Fruit fly (Drosophila melanogaster) whole organism, embryonic: ENCODE data around the gene CG7065.

Experiments
- B-H2 ChIP-seq: fragments of 200-800 bp; sonication (Bioruptor generic); optimal IDR thresholded peaks from 2 replicates; lab custom pipeline; 2018; ENCODE audit warnings: missing biosample characterization, mild to moderate bottlenecking, missing genetic modification characterization
- Bdp1 ChIP-seq: fragments of 200-800 bp; sonication (Bioruptor generic); optimal IDR thresholded peaks from 3 replicates; lab custom pipeline; 2016; ENCODE audit warnings: missing biosample characterization, missing genetic modification characterization
- Bgb ChIP-seq: fragments of 200-800 bp; sonication (Bioruptor generic); IDR thresholded peaks from 2 replicates; pipeline ENCODE4 v1.3.6; 2022; ENCODE audit warnings: missing biosample characterization, missing genetic modification characterization; ENCODE audit not compliant: partially characterized antibody
- CG10274 ChIP-seq: fragments of 200-800 bp; sonication (Bioruptor generic); optimal IDR thresholded peaks from 3 replicates; lab custom pipeline; 2017; ENCODE audit warnings: missing biosample characterization, mild to moderate bottlenecking, missing genetic modification characterization
- CG12744 ChIP-seq: fragments of 200-800 bp; sonication (Bioruptor generic); optimal IDR thresholded peaks from 2 replicates; lab custom pipeline; 2016; ENCODE audit warnings: missing biosample characterization, missing genetic modification characterization
- CG13123 ChIP-seq: fragments of 200-800 bp; sonication (Bioruptor generic); optimal IDR thresholded peaks from 2 replicates; lab custom pipeline; 2016; ENCODE audit warnings: missing biosample characterization, missing genetic modification characterization
- CG13296 ChIP-seq: fragments of 200-800 bp; sonication (Bioruptor generic); optimal IDR thresholded peaks from 3 replicates; lab custom pipeline; 2018; ENCODE audit warnings: missing biosample characterization, mild to moderate bottlenecking, missing genetic modification characterization
- CG14441 ChIP-seq: fragments of 200-800 bp; sonication (Bioruptor generic); IDR thresholded peaks from 2 replicates; pipeline ENCODE4 v1.3.6; 2022; ENCODE audit warnings: missing biosample characterization, missing genetic modification characterization
- CG1603 ChIP-seq: fragments of 200-800 bp; sonication (Bioruptor generic); optimal IDR thresholded peaks from 2 replicates; lab custom pipeline; 2019; ENCODE audit warnings: missing biosample characterization, mild to moderate bottlenecking, missing genetic modification characterization, moderate library complexity
- CG17361 ChIP-seq: fragments of 200-800 bp; sonication (Bioruptor generic); IDR thresholded peaks from 3 replicates; pipeline ENCODE4 v1.3.6; 2022; ENCODE audit warnings: missing biosample characterization, missing genetic modification characterization
- CG17612 ChIP-seq: fragments of 200-800 bp; sonication (Bioruptor generic); IDR thresholded peaks from 2 replicates; pipeline ENCODE4 v1.3.6; 2022; ENCODE audit warnings: missing biosample characterization, missing genetic modification characterization
- CG31365 ChIP-seq: fragments of 200-800 bp; sonication (Bioruptor generic); optimal IDR thresholded peaks from 2 replicates; lab custom pipeline; 2018; ENCODE audit warnings: missing biosample characterization, mild to moderate bottlenecking, missing genetic modification characterization
- CG31441 ChIP-seq: fragments of 200-800 bp; sonication (Bioruptor generic); IDR thresholded peaks from 2 replicates; pipeline ENCODE4 v1.3.6; 2022; ENCODE audit warnings: missing biosample characterization, missing genetic modification characterization
- CG3407 ChIP-seq: fragments of 200-800 bp; sonication (Bioruptor generic); optimal IDR thresholded peaks from 2 replicates; lab custom pipeline; 2018; ENCODE audit warnings: missing biosample characterization, mild to moderate bottlenecking, missing genetic modification characterization
- CG3995 ChIP-seq: fragments of 200-800 bp; sonication (Bioruptor generic); optimal IDR thresholded peaks from 3 replicates; lab custom pipeline; 2016; ENCODE audit warnings: missing biosample characterization, missing genetic modification characterization
- CG4282 ChIP-seq: fragments of 200-800 bp; sonication (Bioruptor generic); optimal IDR thresholded peaks from 2 replicates; lab custom pipeline; 2016; ENCODE audit warnings: missing biosample characterization, missing genetic modification characterization
- CG4360 ChIP-seq: fragments of 200-800 bp; sonication (Bioruptor generic); IDR thresholded peaks from 2 replicates; pipeline ENCODE4 v1.3.6; 2022; ENCODE audit warnings: missing biosample characterization, missing genetic modification characterization
- CG4424 ChIP-seq: fragments of 200-800 bp; sonication (Bioruptor generic); optimal IDR thresholded peaks from 3 replicates; lab custom pipeline; 2016; ENCODE audit warnings: missing biosample characterization, missing genetic modification characterization
- CG4730 ChIP-seq: fragments of 200-800 bp; sonication (Bioruptor generic); IDR thresholded peaks from 2 replicates; pipeline ENCODE4 v1.3.6; 2022; ENCODE audit warnings: missing biosample characterization, missing genetic modification characterization
- CG6654 ChIP-seq: fragments of 200-800 bp; sonication (Bioruptor generic); optimal IDR thresholded peaks from 2 replicates; lab custom pipeline; 2017; ENCODE audit warnings: missing biosample characterization, mild to moderate bottlenecking, missing genetic modification characterization
- CG6791 ChIP-seq: fragments of 200-800 bp; sonication (Bioruptor generic); IDR thresholded peaks from 3 replicates; pipeline ENCODE4 v1.3.6; 2022; ENCODE audit warnings: missing biosample characterization, missing genetic modification characterization; ENCODE audit not compliant: partially characterized antibody
- CG6854 ChIP-seq: fragments of 200-800 bp; sonication (Bioruptor generic); optimal IDR thresholded peaks from 3 replicates; lab custom pipeline; 2017; ENCODE audit warnings: missing biosample characterization, mild to moderate bottlenecking, missing genetic modification characterization
- CoRest ChIP-seq: fragments of 200-800 bp; sonication (Bioruptor generic); optimal IDR thresholded peaks from 3 replicates; lab custom pipeline; 2018; ENCODE audit warnings: missing biosample characterization, mild to moderate bottlenecking, missing genetic modification characterization, moderate library complexity
- Ets97D ChIP-seq: fragments of 200-800 bp; sonication (Bioruptor generic); optimal IDR thresholded peaks from 3 replicates; lab custom pipeline; 2016; ENCODE audit warnings: missing biosample characterization, missing genetic modification characterization
- MTF-1 ChIP-seq: fragments of 200-800 bp; sonication (Bioruptor generic); optimal IDR thresholded peaks from 2 replicates; lab custom pipeline; 2018; ENCODE audit warnings: missing biosample characterization, mild to moderate bottlenecking, missing genetic modification characterization, borderline replicate concordance
- Max ChIP-seq: fragments of 200-800 bp; sonication (Bioruptor generic); optimal IDR thresholded peaks from 2 replicates; lab custom pipeline; 2016; ENCODE audit warnings: missing biosample characterization, mild to moderate bottlenecking, missing genetic modification characterization
- NFAT ChIP-seq: fragments of 200-800 bp; sonication (Bioruptor generic); IDR thresholded peaks from 2 replicates; pipeline ENCODE4 v1.3.6; 2022; ENCODE audit warnings: missing biosample characterization, missing genetic modification characterization
- Opbp ChIP-seq: fragments of 200-800 bp; sonication (Bioruptor generic); IDR thresholded peaks from 3 replicates; pipeline ENCODE4 v1.3.6; 2022; ENCODE audit warnings: missing biosample characterization, missing genetic modification characterization; ENCODE audit not compliant: partially characterized antibody
- Ravus ChIP-seq: fragments of 200-800 bp; sonication (Bioruptor generic); IDR thresholded peaks from 2 replicates; pipeline ENCODE4 v1.3.6; 2022; ENCODE audit warnings: missing biosample characterization, missing genetic modification characterization
- Ssrp ChIP-seq: fragments of 200-800 bp; sonication (Bioruptor generic); optimal IDR thresholded peaks from 2 replicates; lab custom pipeline; 2018; ENCODE audit warnings: missing biosample characterization, mild to moderate bottlenecking, missing genetic modification characterization, moderate library complexity
- al ChIP-seq: fragments of 200-800 bp; sonication (Bioruptor generic); IDR thresholded peaks from 2 replicates; pipeline ENCODE4 v1.3.6; 2022; ENCODE audit warnings: missing biosample characterization, missing genetic modification characterization
- ap ChIP-seq: fragments of 200-800 bp; sonication (Bioruptor generic); IDR thresholded peaks from 2 replicates; pipeline ENCODE4 v1.3.6; 2022; ENCODE audit warnings: missing biosample characterization, missing genetic modification characterization
- ato ChIP-seq: fragments of 200-800 bp; sonication (Bioruptor generic); IDR thresholded peaks from 2 replicates; pipeline ENCODE4 v1.3.6; 2022; ENCODE audit warnings: missing biosample characterization, missing genetic modification characterization; ENCODE audit not compliant: partially characterized antibody
- corto ChIP-seq: fragments of 200-800 bp; sonication (Bioruptor generic); optimal IDR thresholded peaks from 2 replicates; lab custom pipeline; 2016; ENCODE audit warnings: missing biosample characterization, mild to moderate bottlenecking, missing genetic modification characterization, moderate library complexity
- croc ChIP-seq: fragments of 200-800 bp; sonication (Bioruptor generic); conservative IDR thresholded peaks from 3 replicates; pipeline ENCODE4 v1.3.6; 2022; ENCODE audit warnings: missing biosample characterization, missing genetic modification characterization
- dati ChIP-seq: fragments of 200-800 bp; sonication (Bioruptor generic); IDR thresholded peaks from 2 replicates; pipeline ENCODE4 v1.3.6; 2022; ENCODE audit warnings: missing biosample characterization, missing genetic modification characterization
- ems ChIP-seq: fragments of 200-800 bp; sonication (Bioruptor generic); optimal IDR thresholded peaks from 3 replicates; lab custom pipeline; 2016; ENCODE audit warnings: missing biosample characterization, missing genetic modification characterization
- ewg ChIP-seq: fragments of 200-800 bp; sonication (Bioruptor generic); optimal IDR thresholded peaks from 3 replicates; lab custom pipeline; 2017; ENCODE audit warnings: mild to moderate bottlenecking, missing biosample characterization, missing genetic modification reagents, missing genetic modification characterization
- gcm ChIP-seq: fragments of 200-800 bp; sonication (Bioruptor generic); optimal IDR thresholded peaks from 2 replicates; lab custom pipeline; 2019; ENCODE audit warnings: missing biosample characterization, mild to moderate bottlenecking, missing genetic modification characterization, moderate library complexity
- ind ChIP-seq: fragments of 200-800 bp; sonication (Bioruptor generic); optimal IDR thresholded peaks from 3 replicates; lab custom pipeline; 2016; ENCODE audit warnings: missing biosample characterization, missing genetic modification characterization
- klu ChIP-seq: fragments of 200-800 bp; sonication (Bioruptor generic); IDR thresholded peaks from 2 replicates; pipeline ENCODE4 v1.3.6; 2022; ENCODE audit warnings: missing biosample characterization, missing genetic modification characterization
- lmd ChIP-seq: fragments of 200-800 bp; sonication (Bioruptor generic); IDR thresholded peaks from 2 replicates; pipeline ENCODE4 v1.3.6; 2022; ENCODE audit warnings: missing biosample characterization, missing genetic modification characterization
- lov ChIP-seq, 2 experiments: fragments of 200-800 bp in 1 of 2; fragments of >200 bp in 1 of 2; sonication (Bioruptor generic) in 1 of 2; IDR thresholded peaks in 1 of 2; optimal IDR thresholded peaks in 1 of 2; 2 replicates in 1 of 2; 3 replicates in 1 of 2; pipeline versions ENCODE4 v1.3.6 to Lab custom; 2017 to 2022; ENCODE audit warnings: missing biosample characterization in 1 of 2, missing genetic modification characterization in 1 of 2
- maf-S ChIP-seq: fragments of 200-800 bp; sonication (Bioruptor generic); optimal IDR thresholded peaks from 2 replicates; lab custom pipeline; 2016; ENCODE audit warnings: missing biosample characterization, missing genetic modification characterization
- pnt ChIP-seq: fragments of 200-800 bp; sonication (Bioruptor generic); optimal IDR thresholded peaks from 3 replicates; lab custom pipeline; 2016; ENCODE audit warnings: missing biosample characterization, missing genetic modification characterization
- sc ChIP-seq, 3 experiments: fragments of >200 bp in 2 of 3; fragments of 200-800 bp in 1 of 3; sonication (Bioruptor generic) in 1 of 3; optimal IDR thresholded peaks; 2 replicates in 2 of 3; 3 replicates in 1 of 3; lab custom pipeline; 2017; ENCODE audit warnings: mild to moderate bottlenecking in 1 of 3, missing biosample characterization in 1 of 3, missing genetic modification characterization in 1 of 3, missing genetic modification reagents in 1 of 3
- slbo ChIP-seq: fragments of 200-800 bp; sonication (Bioruptor generic); IDR thresholded peaks from 2 replicates; pipeline ENCODE4 v1.3.6; 2022; ENCODE audit warnings: missing biosample characterization, missing genetic modification characterization
- stwl ChIP-seq: fragments of 200-800 bp; sonication (Bioruptor generic); optimal IDR thresholded peaks from 3 replicates; lab custom pipeline; 2018; ENCODE audit warnings: missing biosample characterization, mild to moderate bottlenecking, missing genetic modification characterization, moderate library complexity
- zen ChIP-seq: fragments of 200-800 bp; sonication (Bioruptor generic); optimal IDR thresholded peaks from 3 replicates; lab custom pipeline; 2018; ENCODE audit warnings: missing biosample characterization, mild to moderate bottlenecking, missing genetic modification characterization, moderate library complexity

CG7065 gene

dm6 chrX:9134922-9135453 is 7.3 kb upstream of the CG7065 start, which contains the start of gene fend (continued):
- TF ChIP-seq CG4360 (GFP tag; lab: Robert Waterston, UW), result peak; percentile 4; the same call in 1 of the 2 replicates
- TF ChIP-seq CG31365, result no peak
- peak; percentile 19 for TF ChIP-seq CG6854 (GFP tag; lab: Kevin White, UChicago)
- no peak for TF ChIP-seq Ssrp (tag; lab: Kevin White, UChicago)
- peak; percentile 1 for TF ChIP-seq CG1603 (tag; lab: Kevin White, UChicago)
- peak; percentile 12 for TF ChIP-seq gcm
- TF ChIP-seq al (GFP tag; lab: Robert Waterston, UW), result no peak
- no peak for TF ChIP-seq CG4730 (GFP tag; lab: Robert Waterston, UW)
- TF ChIP-seq ap (GFP tag; lab: Robert Waterston, UW), result no peak
- peak; percentile 39; the same call in 1 of the 3 replicates for TF ChIP-seq Opbp
- TF ChIP-seq ewg, result peak; percentile 9
- no peak for TF ChIP-seq dati (GFP tag; lab: Robert Waterston, UW)
- no peak for TF ChIP-seq croc (GFP tag; lab: Robert Waterston, UW)
- TF ChIP-seq MTF-1 (GFP tag; lab: Kevin White, UChicago), result no peak
- TF ChIP-seq klu (GFP tag; lab: Robert Waterston, UW), result no peak
- TF ChIP-seq CG14441 (GFP tag; lab: Robert Waterston, UW), result no peak
- TF ChIP-seq Bgb (GFP tag; lab: Robert Waterston, UW), result no peak
- no peak for TF ChIP-seq CG4282
- TF ChIP-seq stwl (tag; lab: Kevin White, UChicago), result no peak
- TF ChIP-seq CG17612 (GFP tag; lab: Robert Waterston, UW), result no peak
- TF ChIP-seq pnt (GFP tag; lab: Kevin White, UChicago), result no peak
- no peak for TF ChIP-seq CG6791 (GFP tag; lab: Robert Waterston, UW)
- no peak for TF ChIP-seq sc (optimal IDR thresholded peaks at IDR 0.05; lab: Kevin White, UChicago)
- TF ChIP-seq sc (GFP tag; optimal IDR thresholded peaks at IDR 0.05; lab: Kevin White, UChicago), result no peak
- no peak for TF ChIP-seq CG3407
- TF ChIP-seq Ets97D (GFP tag; lab: Kevin White, UChicago), result no peak
- peak; percentile 44 for TF ChIP-seq Max (GFP tag; lab: Kevin White, UChicago)
- TF ChIP-seq CG3995 (GFP tag; lab: Kevin White, UChicago), result no peak
- no peak for TF ChIP-seq NFAT
- TF ChIP-seq CG13296, result peak; percentile 58
- TF ChIP-seq ind, result peak; percentile 28
- no peak for TF ChIP-seq ato (GFP tag; lab: Robert Waterston, UW)
- TF ChIP-seq CG17361 (GFP tag; lab: Robert Waterston, UW), result peak; percentile 67; the same call in 2 of the 3 replicates
- TF ChIP-seq maf-S (GFP tag; lab: Kevin White, UChicago), result no peak
- TF ChIP-seq CG6654 (GFP tag; lab: Kevin White, UChicago), result no peak
- TF ChIP-seq CG13123 (GFP tag; lab: Kevin White, UChicago), result no peak
- no peak for TF ChIP-seq CG12744 (GFP tag; lab: Kevin White, UChicago)
- TF ChIP-seq B-H2 (GFP tag; lab: Kevin White, UChicago), result no peak
- TF ChIP-seq lov (optimal IDR thresholded peaks at IDR 0.05; lab: Kevin White, UChicago), result peak; percentile 51
- TF ChIP-seq lov (GFP tag; IDR thresholded peaks at IDR 0.05; lab: Robert Waterston, UW), result 0 out of 3 replicates have a peak, but pooled peaks have one; percentile 5
- TF ChIP-seq slbo (GFP tag; lab: Robert Waterston, UW), result no peak
- no peak for TF ChIP-seq Ravus
- peak; percentile 29; the same call in 1 of the 2 replicates for TF ChIP-seq lmd (GFP tag; lab: Robert Waterston, UW)
- TF ChIP-seq corto (GFP tag; lab: Kevin White, UChicago), result no peak
- no peak for TF ChIP-seq CG10274 (GFP tag; lab: Kevin White, UChicago)
- TF ChIP-seq Bdp1 (GFP tag; lab: Kevin White, UChicago), result no peak
- peak; percentile 8 for TF ChIP-seq zen
- peak; percentile 53 for TF ChIP-seq CG31441 (GFP tag; lab: Robert Waterston, UW)
- peak; percentile 33 for TF ChIP-seq CG4424
- no peak for TF ChIP-seq ems
- peak; percentile 60 for TF ChIP-seq CoRest (tag; lab: Kevin White, UChicago)
